Fruit fly (Drosophila melanogaster) whole organism, embryonic: ENCODE measurements around the gene CG6168.

Source experiments
- Aef1 ChIP-seq: fragments of 200-800 bp; sonication (Bioruptor generic); IDR thresholded peaks from 3 replicates; pipeline ENCODE4 v1.3.6; 2022; ENCODE audit warnings: missing biosample characterization, missing genetic modification characterization
- Bgb ChIP-seq: fragments of 200-800 bp; sonication (Bioruptor generic); IDR thresholded peaks from 2 replicates; pipeline ENCODE4 v1.3.6; 2022; ENCODE audit warnings: missing biosample characterization, missing genetic modification characterization; ENCODE audit not compliant: partially characterized antibody
- CG10321 ChIP-seq: fragments of 200-800 bp; sonication (Bioruptor generic); IDR thresholded peaks from 2 replicates; pipeline ENCODE4 v1.3.6; 2022; ENCODE audit warnings: missing biosample characterization, missing genetic modification characterization
- CG10462 ChIP-seq: fragments of 200-800 bp; sonication (Bioruptor generic); optimal IDR thresholded peaks from 2 replicates; lab custom pipeline; 2016; ENCODE audit warnings: missing biosample characterization, missing genetic modification characterization
- CG11085 ChIP-seq: fragments of 200-800 bp; sonication (Bioruptor generic); IDR thresholded peaks from 2 replicates; pipeline ENCODE4 v1.3.6; 2022; ENCODE audit warnings: missing biosample characterization, missing genetic modification characterization
- CG12744 ChIP-seq: fragments of 200-800 bp; sonication (Bioruptor generic); optimal IDR thresholded peaks from 2 replicates; lab custom pipeline; 2016; ENCODE audit warnings: missing biosample characterization, missing genetic modification characterization
- CG13123 ChIP-seq: fragments of 200-800 bp; sonication (Bioruptor generic); optimal IDR thresholded peaks from 2 replicates; lab custom pipeline; 2016; ENCODE audit warnings: missing biosample characterization, missing genetic modification characterization
- CG14014 ChIP-seq: fragments of 200-800 bp; sonication (Bioruptor generic); IDR thresholded peaks from 2 replicates; pipeline ENCODE4 v1.3.6; 2022; ENCODE audit warnings: missing biosample characterization, missing genetic modification characterization
- CG15011 ChIP-seq: fragments of 200-800 bp; sonication (Bioruptor generic); optimal IDR thresholded peaks from 3 replicates; lab custom pipeline; 2018; ENCODE audit warnings: missing biosample characterization, mild to moderate bottlenecking, missing genetic modification characterization
- CG15601 ChIP-seq: fragments of 200-800 bp; sonication (Bioruptor generic); optimal IDR thresholded peaks from 3 replicates; lab custom pipeline; 2019; ENCODE audit warnings: missing biosample characterization, mild to moderate bottlenecking, missing genetic modification characterization, moderate library complexity
- CG16863 ChIP-seq: fragments of 200-800 bp; sonication (Bioruptor generic); optimal IDR thresholded peaks from 3 replicates; lab custom pipeline; 2016; ENCODE audit warnings: missing biosample characterization, missing genetic modification characterization
- CG17568 ChIP-seq: fragments of 200-800 bp; sonication (Bioruptor generic); optimal IDR thresholded peaks from 2 replicates; lab custom pipeline; 2018; ENCODE audit warnings: missing biosample characterization, mild to moderate bottlenecking, missing genetic modification characterization, moderate library complexity
- CG17802 ChIP-seq: fragments of 200-800 bp; sonication (Bioruptor generic); optimal IDR thresholded peaks from 2 replicates; lab custom pipeline; 2018; ENCODE audit warnings: missing biosample characterization, mild to moderate bottlenecking, missing genetic modification characterization, moderate library complexity
- CG1832 ChIP-seq: fragments of 200-800 bp; sonication (Bioruptor generic); optimal IDR thresholded peaks from 2 replicates; lab custom pipeline; 2017; ENCODE audit warnings: missing biosample characterization, mild to moderate bottlenecking, missing genetic modification characterization, inconsistent platforms
- CG3065 ChIP-seq: fragments of 200-800 bp; sonication (Bioruptor generic); optimal IDR thresholded peaks from 2 replicates; lab custom pipeline; 2016; ENCODE audit warnings: missing biosample characterization, missing genetic modification characterization
- CG32767 ChIP-seq: fragments of 200-800 bp; sonication (Bioruptor generic); IDR thresholded peaks from 2 replicates; pipeline ENCODE4 v1.3.6; 2022; ENCODE audit warnings: missing biosample characterization, missing genetic modification characterization
- CG3995 ChIP-seq: fragments of 200-800 bp; sonication (Bioruptor generic); optimal IDR thresholded peaks from 3 replicates; lab custom pipeline; 2016; ENCODE audit warnings: missing biosample characterization, missing genetic modification characterization
- CG4404 ChIP-seq: fragments of 200-800 bp; sonication (Bioruptor generic); IDR thresholded peaks from 2 replicates; pipeline ENCODE4 v1.3.6; 2022; ENCODE audit warnings: missing biosample characterization, missing genetic modification characterization
- CG5245 ChIP-seq: fragments of 200-800 bp; sonication (Bioruptor generic); optimal IDR thresholded peaks from 3 replicates; lab custom pipeline; 2016; ENCODE audit warnings: missing biosample characterization, missing genetic modification characterization
- CG6765 ChIP-seq: fragments of 200-800 bp; sonication (Bioruptor generic); optimal IDR thresholded peaks from 3 replicates; lab custom pipeline; 2017; ENCODE audit warnings: missing biosample characterization, mild to moderate bottlenecking, missing genetic modification characterization
- CG7839 ChIP-seq: fragments of 200-800 bp; sonication (Bioruptor generic); optimal IDR thresholded peaks from 3 replicates; lab custom pipeline; 2018; ENCODE audit warnings: missing biosample characterization, mild to moderate bottlenecking, missing genetic modification characterization, moderate library complexity
- CG9876 ChIP-seq: fragments of 200-800 bp; sonication (Bioruptor generic); optimal IDR thresholded peaks from 2 replicates; lab custom pipeline; 2016; ENCODE audit warnings: missing biosample characterization, missing genetic modification characterization
- CG9932 ChIP-seq: fragments of 200-800 bp; sonication (Bioruptor generic); IDR thresholded peaks from 2 replicates; pipeline ENCODE4 v1.3.6; 2022; ENCODE audit warnings: missing biosample characterization, missing genetic modification characterization
- CHES-1-like ChIP-seq: fragments of 200-800 bp; sonication (Bioruptor generic); optimal IDR thresholded peaks from 2 replicates; lab custom pipeline; 2016; ENCODE audit warnings: missing biosample characterization, missing genetic modification characterization
- D19A ChIP-seq: fragments of 200-800 bp; optimal IDR thresholded peaks from 3 replicates; lab custom pipeline; 2019; ENCODE audit warnings: missing biosample characterization, mild to moderate bottlenecking, missing genetic modification characterization, moderate library complexity
- Ets97D ChIP-seq: fragments of 200-800 bp; sonication (Bioruptor generic); optimal IDR thresholded peaks from 3 replicates; lab custom pipeline; 2016; ENCODE audit warnings: missing biosample characterization, missing genetic modification characterization
- Hand ChIP-seq: fragments of 200-800 bp; sonication (Bioruptor generic); optimal IDR thresholded peaks from 2 replicates; lab custom pipeline; 2017; ENCODE audit warnings: mild to moderate bottlenecking, missing biosample characterization, missing genetic modification reagents, missing genetic modification characterization
- Nf-YA ChIP-seq: fragments of 200-800 bp; sonication (Bioruptor generic); IDR thresholded peaks from 2 replicates; pipeline ENCODE4 v1.3.6; 2022; ENCODE audit warnings: missing biosample characterization, missing genetic modification characterization
- Ptx1 ChIP-seq: fragments of 200-800 bp; sonication (Bioruptor generic); IDR thresholded peaks from 2 replicates; pipeline ENCODE4 v1.3.6; 2022; ENCODE audit warnings: missing biosample characterization, missing genetic modification characterization
- Ravus ChIP-seq: fragments of 200-800 bp; sonication (Bioruptor generic); IDR thresholded peaks from 2 replicates; pipeline ENCODE4 v1.3.6; 2022; ENCODE audit warnings: missing biosample characterization, missing genetic modification characterization
- Sin3A ChIP-seq: fragments of >200 bp; optimal IDR thresholded peaks from 2 replicates; lab custom pipeline; 2018
- aop ChIP-seq: fragments of 200-800 bp; sonication (Bioruptor generic); IDR thresholded peaks from 2 replicates; pipeline ENCODE4 v1.3.6; 2022; ENCODE audit warnings: missing biosample characterization, missing genetic modification characterization
- cato ChIP-seq: fragments of 200-800 bp; sonication (Bioruptor generic); optimal IDR thresholded peaks from 2 replicates; lab custom pipeline; 2016; ENCODE audit warnings: missing biosample characterization, missing genetic modification characterization, borderline replicate concordance
- crc ChIP-seq: fragments of 200-800 bp; sonication (Bioruptor generic); optimal IDR thresholded peaks from 2 replicates; lab custom pipeline; 2016; ENCODE audit warnings: missing biosample characterization, missing genetic modification characterization
- cwo ChIP-seq: fragments of 200-800 bp; sonication (Bioruptor generic); optimal IDR thresholded peaks from 3 replicates; lab custom pipeline; 2017; ENCODE audit warnings: missing biosample characterization, missing genetic modification characterization, mild to moderate bottlenecking, moderate library complexity, missing genetic modification reagents
- dm ChIP-seq: fragments of 200-800 bp; sonication (Bioruptor generic); optimal IDR thresholded peaks from 3 replicates; lab custom pipeline; 2016; ENCODE audit warnings: missing biosample characterization, missing genetic modification characterization
- dysf ChIP-seq: fragments of 200-800 bp; sonication (Bioruptor generic); IDR thresholded peaks from 3 replicates; pipeline ENCODE4 v1.3.6; 2022; ENCODE audit warnings: missing biosample characterization, missing genetic modification characterization
- eve ChIP-seq, 2 experiments: fragments of >200 bp; optimal IDR thresholded peaks; 2 replicates each; lab custom pipeline; 2017; ENCODE audit warnings: missing biosample characterization in 2 of 2, missing genetic modification characterization in 2 of 2
- ewg ChIP-seq: fragments of 200-800 bp; sonication (Bioruptor generic); optimal IDR thresholded peaks from 3 replicates; lab custom pipeline; 2017; ENCODE audit warnings: mild to moderate bottlenecking, missing biosample characterization, missing genetic modification reagents, missing genetic modification characterization
- fru ChIP-seq: fragments of >200 bp; optimal IDR thresholded peaks from 2 replicates; lab custom pipeline; 2017
- ham ChIP-seq: fragments of 200-800 bp; sonication (Bioruptor generic); IDR thresholded peaks from 2 replicates; pipeline ENCODE4 v1.3.6; 2022; ENCODE audit warnings: missing biosample characterization, missing genetic modification characterization
- nau ChIP-seq: fragments of 200-800 bp; sonication (Bioruptor generic); optimal IDR thresholded peaks from 3 replicates; lab custom pipeline; 2017; ENCODE audit warnings: missing biosample characterization, mild to moderate bottlenecking, missing genetic modification characterization, missing genetic modification reagents
- nerfin-2 ChIP-seq: fragments of 200-800 bp; sonication (Bioruptor generic); IDR thresholded peaks from 2 replicates; pipeline ENCODE4 v1.3.6; 2022; ENCODE audit warnings: missing biosample characterization, missing genetic modification characterization; ENCODE audit not compliant: partially characterized antibody
- nmo ChIP-seq: fragments of 200-800 bp; sonication (Bioruptor generic); optimal IDR thresholded peaks from 2 replicates; lab custom pipeline; 2018; ENCODE audit warnings: missing biosample characterization, mild to moderate bottlenecking, missing genetic modification characterization, moderate library complexity
- pnt ChIP-seq: fragments of 200-800 bp; sonication (Bioruptor generic); optimal IDR thresholded peaks from 3 replicates; lab custom pipeline; 2016; ENCODE audit warnings: missing biosample characterization, missing genetic modification characterization
- rib ChIP-seq: fragments of 200-800 bp; sonication (Bioruptor generic); IDR thresholded peaks from 2 replicates; pipeline ENCODE4 v1.3.6; 2022; ENCODE audit warnings: missing biosample characterization, missing genetic modification characterization
- row ChIP-seq: fragments of 200-800 bp; sonication (Bioruptor generic); IDR thresholded peaks from 3 replicates; pipeline ENCODE4 v1.3.6; 2022; ENCODE audit warnings: missing biosample characterization, missing genetic modification characterization
- run ChIP-seq: fragments of 200-800 bp; sonication (Bioruptor generic); optimal IDR thresholded peaks from 3 replicates; lab custom pipeline; 2018; ENCODE audit warnings: missing biosample characterization, mild to moderate bottlenecking, missing genetic modification characterization
- sisA ChIP-seq: fragments of 200-800 bp; sonication (Bioruptor generic); IDR thresholded peaks from 2 replicates; pipeline ENCODE4 v1.3.6; 2022; ENCODE audit warnings: missing biosample characterization, missing genetic modification characterization
- sr ChIP-seq: fragments of 200-800 bp; sonication (Bioruptor generic); IDR thresholded peaks from 3 replicates; pipeline ENCODE4 v1.3.6; 2022; ENCODE audit warnings: missing biosample characterization, missing genetic modification characterization
- vnd ChIP-seq: fragments of 200-800 bp; sonication (Bioruptor generic); IDR thresholded peaks from 3 replicates; pipeline ENCODE4 v1.3.6; 2022; ENCODE audit warnings: missing biosample characterization, missing genetic modification characterization; ENCODE audit not compliant: partially characterized antibody
- zfh1 ChIP-seq: fragments of 200-800 bp; sonication (Bioruptor generic); IDR thresholded peaks from 3 replicates; pipeline ENCODE4 v1.3.6; 2022; ENCODE audit warnings: missing biosample characterization, missing genetic modification characterization

The CG6168 gene

dm6 chr3L:11292180-11292727, 29.3 kb downstream of the CG6168 start (continued):
- TF ChIP-seq CG16863, result no peak
- TF ChIP-seq Sin3A (lab: Kevin White, UChicago), result no peak
- TF ChIP-seq Aef1 (GFP tag; lab: Robert Waterston, UW), result peak; percentile 33; the same call in 1 of the 3 replicates
- TF ChIP-seq CG3065 (GFP tag; lab: Kevin White, UChicago), result no peak
- peak; percentile 79 for TF ChIP-seq row
- no peak for TF ChIP-seq CG9876 (GFP tag; lab: Kevin White, UChicago)
- peak; percentile 25 for TF ChIP-seq CG7839 (tag; lab: Kevin White, UChicago)
- no peak for TF ChIP-seq vnd
- TF ChIP-seq crc (GFP tag; lab: Kevin White, UChicago), result no peak
- no peak for TF ChIP-seq CG17802 (tag; lab: Kevin White, UChicago)
- TF ChIP-seq sr (GFP tag; lab: Robert Waterston, UW), result 0 out of 3 replicates have a peak, but pooled peaks have one; percentile 25
- TF ChIP-seq CG4404 (GFP tag; lab: Robert Waterston, UW), result no peak
- TF ChIP-seq CG15601 (tag; lab: Kevin White, UChicago), result no peak
- no peak for TF ChIP-seq CG5245 (GFP tag; lab: Kevin White, UChicago)
- peak; percentile 32 for TF ChIP-seq nau (GFP tag; lab: Kevin White, UChicago)
- no peak for TF ChIP-seq ham (GFP tag; lab: Robert Waterston, UW)
- peak; percentile 45 for TF ChIP-seq cwo (GFP tag; lab: Kevin White, UChicago)
- no peak for TF ChIP-seq Hand (GFP tag; lab: Kevin White, UChicago)
- TF ChIP-seq nmo (GFP tag; lab: Kevin White, UChicago), result no peak
- TF ChIP-seq sisA (GFP tag; lab: Robert Waterston, UW), result peak; percentile 41
- no peak for TF ChIP-seq Ets97D (GFP tag; lab: Kevin White, UChicago)
- TF ChIP-seq run (tag; lab: Kevin White, UChicago), result no peak
- TF ChIP-seq pnt (GFP tag; lab: Kevin White, UChicago), result no peak
- TF ChIP-seq CHES-1-like (GFP tag; lab: Kevin White, UChicago), result no peak
- no peak for TF ChIP-seq fru
- no peak for TF ChIP-seq dm (GFP tag; lab: Kevin White, UChicago)
- peak; percentile 16 for TF ChIP-seq CG15011
- no peak for TF ChIP-seq CG11085
- TF ChIP-seq aop (GFP tag; lab: Robert Waterston, UW), result no peak
- TF ChIP-seq zfh1, result no peak
- no peak for TF ChIP-seq ewg (GFP tag; lab: Kevin White, UChicago)
- TF ChIP-seq CG12744 (GFP tag; lab: Kevin White, UChicago), result no peak
- TF ChIP-seq Nf-YA (GFP tag; lab: Robert Waterston, UW), result no peak
- 0 out of 3 replicates have a peak, but pooled peaks have one; percentile 40 for TF ChIP-seq dysf
- TF ChIP-seq CG14014 (GFP tag; lab: Robert Waterston, UW), result 0 out of 2 replicates have a peak, but pooled peaks have one; percentile 27
- TF ChIP-seq CG17568 (GFP tag; lab: Kevin White, UChicago), result no peak
- no peak for TF ChIP-seq D19A (tag; lab: Kevin White, UChicago)
- no peak for TF ChIP-seq Ravus (GFP tag; lab: Robert Waterston, UW)
- TF ChIP-seq cato, result no peak
- TF ChIP-seq CG10462 (GFP tag; lab: Kevin White, UChicago), result no peak
- TF ChIP-seq nerfin-2 (GFP tag; lab: Robert Waterston, UW), result no peak
- TF ChIP-seq CG10321 (GFP tag; lab: Robert Waterston, UW), result no peak
- TF ChIP-seq CG13123, result no peak
- peak; percentile 62 for TF ChIP-seq CG9932 (GFP tag; lab: Robert Waterston, UW)
- peak; percentile 37; the same call in 1 of the 2 replicates for TF ChIP-seq CG32767 (GFP tag; lab: Robert Waterston, UW)
- no peak for TF ChIP-seq CG1832 (GFP tag; lab: Kevin White, UChicago)
- no peak for TF ChIP-seq CG6765 (GFP tag; lab: Kevin White, UChicago)
- TF ChIP-seq rib (GFP tag; lab: Robert Waterston, UW), result no peak; the same call in 1 of the 2 replicates
- no peak for TF ChIP-seq CG3995 (GFP tag; lab: Kevin White, UChicago)
- TF ChIP-seq Ptx1 (GFP tag; lab: Robert Waterston, UW), result peak; percentile 56
- TF ChIP-seq eve (GFP tag; optimal IDR thresholded peaks at IDR 0.05; lab: Kevin White, UChicago), result no peak
- TF ChIP-seq Bgb (GFP tag; lab: Robert Waterston, UW), result no peak
